Worm (Caenorhabditis elegans): ENCODE results near the gene fut-2.

The fut-2 gene

DNA sequence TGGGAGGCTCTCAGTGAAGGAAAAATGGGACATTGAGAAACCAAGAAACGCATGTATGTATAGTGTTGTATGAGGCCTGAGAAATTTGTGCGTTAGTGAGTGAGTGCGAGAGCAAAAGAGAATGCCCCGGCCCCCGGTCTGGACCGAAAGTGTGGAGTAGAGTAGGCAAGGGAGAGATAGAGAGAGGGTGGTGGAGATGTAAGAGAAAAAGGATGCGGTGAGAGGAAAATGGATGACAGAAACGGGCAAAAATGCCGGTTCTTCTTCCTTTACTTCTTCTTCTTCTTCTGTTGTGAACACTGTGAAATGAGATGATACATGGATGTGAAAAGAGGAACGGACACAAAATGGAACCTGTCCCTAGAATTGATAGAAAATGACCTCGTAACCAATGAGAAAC, 37.4 kb downstream of the fut-2 start:
- TF ChIP-seq unc-62 (GFP tag; optimal IDR thresholded peaks at IDR 0.05) (no peak), C34B4.2 (tag; optimal IDR thresholded peaks at IDR 0.05) (no peak), aly-2 (tag; optimal IDR thresholded peaks at IDR 0.05) (no peak), dpl-1 (GFP tag; optimal IDR thresholded peaks at IDR 0.05) (no peak), irx-1 (tag; optimal IDR thresholded peaks at IDR 0.05) (no peak), nhr-85 (tag) (no peak), aha-1 (tag; optimal IDR thresholded peaks at IDR 0.05) (no peak), lsy-2 (tag; optimal IDR thresholded peaks at IDR 0.05) (peak in 1 of 2 experiments; percentile 48), ceh-8 (GFP tag; optimal IDR thresholded peaks at IDR 0.05) (no peak), hlh-4 (tag; optimal IDR thresholded peaks at IDR 0.05) (no peak), unc-130 (tag; optimal IDR thresholded peaks at IDR 0.05) (no peak), lin-14 (GFP tag; optimal IDR thresholded peaks at IDR 0.05) (peak; percentile 71), zag-1 (tag; optimal IDR thresholded peaks at IDR 0.05) (no peak), lin-15B (tag; optimal IDR thresholded peaks at IDR 0.05) (no peak), unc-86 (tag; optimal IDR thresholded peaks at IDR 0.05) (no peak), ceh-88 (GFP tag; IDR thresholded peaks at IDR 0.05) (no peak), nhr-77 (tag; optimal IDR thresholded peaks at IDR 0.05) (no peak), egl-13 (tag; optimal IDR thresholded peaks at IDR 0.05) (no peak), elt-3 (tag; optimal IDR thresholded peaks at IDR 0.05) (no peak), ztf-11 (tag; optimal IDR thresholded peaks at IDR 0.05) (no peak), rnt-1 (tag; optimal IDR thresholded peaks at IDR 0.05) (peak; percentile 30), grh-1 (GFP tag; IDR thresholded peaks at IDR 0.05) (no peak), dsc-1 (tag; optimal IDR thresholded peaks at IDR 0.05) (peak; percentile 28), fos-1 (tag; optimal IDR thresholded peaks at IDR 0.05) (no peak), nhr-28 (tag; optimal IDR thresholded peaks at IDR 0.05) (no peak), lin-39 (tag; optimal IDR thresholded peaks at IDR 0.05) (no peak), Y116A8C.19 (tag; optimal IDR thresholded peaks at IDR 0.05; ENCODE audit: borderline replicate concordance) (no peak), alr-1 (tag; optimal IDR thresholded peaks at IDR 0.05; ENCODE audit: borderline replicate concordance) (no peak), C16A3.4 (tag; optimal IDR thresholded peaks at IDR 0.05) (no peak), sptf-1 (tag; optimal IDR thresholded peaks at IDR 0.05) (no peak), egl-27 (tag; optimal IDR thresholded peaks at IDR 0.05) (no peak), nhr-76 (tag; optimal IDR thresholded peaks at IDR 0.05) (no peak), nhr-237 (tag; optimal IDR thresholded peaks at IDR 0.05) (no peak), lin-13 (GFP tag; optimal IDR thresholded peaks at IDR 0.05) (no peak), jun-1 (tag; optimal IDR thresholded peaks at IDR 0.05) (no peak), nhr-84 (tag; optimal IDR thresholded peaks at IDR 0.05) (no peak), tlp-1 (tag; optimal IDR thresholded peaks at IDR 0.05) (no peak), lir-3 (tag; optimal IDR thresholded peaks at IDR 0.05; ENCODE audit: poor library complexity) (no peak), ceh-90 (tag; optimal IDR thresholded peaks at IDR 0.05) (no peak), zip-4 (GFP tag; optimal IDR thresholded peaks at IDR 0.05) (no peak), skn-1 (tag; optimal IDR thresholded peaks at IDR 0.05) (no peak), snu-23 (GFP tag; optimal IDR thresholded peaks at IDR 0.05) (peak; percentile 11), hlh-17 (GFP tag; optimal IDR thresholded peaks at IDR 0.05; ENCODE audit: borderline replicate concordance) (no peak), mdl-1 (tag; optimal IDR thresholded peaks at IDR 0.05) (no peak), mef-2 (tag; optimal IDR thresholded peaks at IDR 0.05) (no peak), nhr-12 (tag; optimal IDR thresholded peaks at IDR 0.05) (no peak), sox-4 (tag; optimal IDR thresholded peaks at IDR 0.05) (no peak), pax-3 (tag; optimal IDR thresholded peaks at IDR 0.05) (no peak), hpl-2 (GFP tag; optimal IDR thresholded peaks at IDR 0.05) (no peak), xbp-1 (tag; optimal IDR thresholded peaks at IDR 0.05) (no peak), pqm-1 (tag; optimal IDR thresholded peaks at IDR 0.05) (no peak), ets-5 (GFP tag; IDR thresholded peaks at IDR 0.05) (no peak), lin-35 (GFP tag; optimal IDR thresholded peaks at IDR 0.05) (no peak), vab-15 (tag; optimal IDR thresholded peaks at IDR 0.05) (no peak)

All from whole organism, L1 larva.